Fruit fly (Drosophila melanogaster) whole organism, prepupa: ENCODE data around the gene Miga.

Source experiments
- CG11762 ChIP-seq: fragments of 200-800 bp; sonication (Bioruptor generic); optimal IDR thresholded peaks from 3 replicates; lab custom pipeline; 2016; ENCODE audit warnings: missing biosample characterization, missing genetic modification characterization; ENCODE audit not compliant: insufficient read depth
- CG32006 ChIP-seq: fragments of 200-800 bp; sonication (Bioruptor generic); optimal IDR thresholded peaks from 3 replicates; lab custom pipeline; 2017; ENCODE audit warnings: missing biosample characterization, mild to moderate bottlenecking, missing genetic modification characterization
- CG4318 ChIP-seq: fragments of 200-800 bp; sonication (Bioruptor generic); optimal IDR thresholded peaks from 3 replicates; lab custom pipeline; 2017; ENCODE audit warnings: missing biosample characterization, mild to moderate bottlenecking, missing genetic modification characterization
- CG6163 ChIP-seq: fragments of 200-800 bp; sonication (Bioruptor generic); IDR thresholded peaks from 3 replicates; pipeline ENCODE4 v1.3.6; 2022; ENCODE audit warnings: missing biosample characterization, missing genetic modification characterization
- CG8632 ChIP-seq: fragments of 200-800 bp; sonication (Bioruptor generic); optimal IDR thresholded peaks from 3 replicates; lab custom pipeline; 2016; ENCODE audit warnings: missing biosample characterization, missing genetic modification characterization
- Hr38 ChIP-seq: sonication (Bioruptor generic); optimal IDR thresholded peaks from 2 replicates; lab custom pipeline; 2016; ENCODE audit warnings: missing biosample characterization, missing genetic modification characterization
- acj6 ChIP-seq: fragments of 200-800 bp; sonication (Bioruptor generic); optimal IDR thresholded peaks from 3 replicates; lab custom pipeline; 2016; ENCODE audit warnings: missing biosample characterization, missing genetic modification characterization
- fd59A ChIP-seq: fragments of 200-800 bp; sonication (Bioruptor generic); optimal IDR thresholded peaks from 2 replicates; lab custom pipeline; 2017; ENCODE audit warnings: missing biosample characterization, mild to moderate bottlenecking, missing genetic modification characterization, missing genetic modification reagents
- fd85E ChIP-seq: fragments of 200-800 bp; sonication (Bioruptor generic); optimal IDR thresholded peaks from 3 replicates; lab custom pipeline; 2016; ENCODE audit warnings: missing biosample characterization, missing genetic modification characterization
- fkh ChIP-seq: fragments of 200-800 bp; sonication (Bioruptor generic); optimal IDR thresholded peaks from 3 replicates; lab custom pipeline; 2017; ENCODE audit warnings: missing biosample characterization, mild to moderate bottlenecking, missing genetic modification characterization, moderate library complexity
- lz ChIP-seq: fragments of 200-800 bp; sonication (Bioruptor generic); optimal IDR thresholded peaks from 3 replicates; lab custom pipeline; 2016; ENCODE audit warnings: missing biosample characterization, missing genetic modification characterization
- spab ChIP-seq: fragments of 200-800 bp; sonication (Bioruptor generic); optimal IDR thresholded peaks from 2 replicates; lab custom pipeline; 2017; ENCODE audit warnings: missing biosample characterization, mild to moderate bottlenecking, missing genetic modification characterization, missing genetic modification reagents
- vri ChIP-seq: fragments of 200-800 bp; sonication (Bioruptor generic); optimal IDR thresholded peaks from 3 replicates; lab custom pipeline; 2016; ENCODE audit warnings: missing biosample characterization, mild to moderate bottlenecking, missing genetic modification characterization

DNA sequence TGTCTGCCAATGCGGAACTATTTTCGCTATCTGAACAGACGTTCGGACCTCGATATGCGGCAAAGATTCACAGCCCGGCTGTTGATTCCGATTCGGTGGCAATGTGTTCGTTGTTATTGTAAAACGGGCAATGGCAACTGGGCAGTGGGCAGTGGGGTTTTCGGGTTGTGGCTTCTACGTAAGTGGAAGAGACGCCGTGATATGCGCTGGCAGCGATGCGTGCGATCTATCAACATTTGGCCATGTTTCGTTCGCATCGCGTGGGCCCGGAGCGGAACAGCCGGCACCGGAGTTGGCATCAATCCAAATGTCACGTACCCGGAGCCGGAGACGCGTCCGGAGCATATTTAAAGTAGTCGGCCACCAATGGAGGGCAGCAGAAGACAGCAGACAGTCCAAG, 43.8 kb upstream of the Miga start, which contains the start of gene Cp38:
- no peak for TF ChIP-seq vri (GFP tag; lab: Kevin White, UChicago)
- TF ChIP-seq fd59A: no peak
- no peak for TF ChIP-seq CG11762 (GFP tag; lab: Kevin White, UChicago)
- TF ChIP-seq fd85E (GFP tag; lab: Kevin White, UChicago): no peak
- no peak for TF ChIP-seq CG4318 (GFP tag; lab: Kevin White, UChicago)
- no peak for TF ChIP-seq spab (GFP tag; lab: Kevin White, UChicago)
- TF ChIP-seq lz (GFP tag; lab: Kevin White, UChicago): no peak
- TF ChIP-seq Hr38 (GFP tag; lab: Kevin White, UChicago): no peak
- TF ChIP-seq CG6163: no peak
- no peak for TF ChIP-seq CG8632 (GFP tag; lab: Kevin White, UChicago)
- no peak for TF ChIP-seq acj6 (GFP tag; lab: Kevin White, UChicago)
- no peak for TF ChIP-seq CG32006
- TF ChIP-seq fkh (GFP tag; lab: Kevin White, UChicago): no peak
